Worm (Caenorhabditis elegans): ENCODE results near the gene sri-18.

ce11 chrV:10247673-10248239 is 12.6 kb downstream of the sri-18 start:
- TF ChIP-seq lir-3 (tag; optimal IDR thresholded peaks at IDR 0.05), result no peak
- TF ChIP-seq madf-5 (GFP tag; IDR thresholded peaks at IDR 0.05), result no peak
- TF ChIP-seq fkh-10 (GFP tag; optimal IDR thresholded peaks at IDR 0.05), result no peak
- TF ChIP-seq nhr-11 (tag; optimal IDR thresholded peaks at IDR 0.05), result no peak
- no peak for TF ChIP-seq mxl-3 (GFP tag; optimal IDR thresholded peaks at IDR 0.05)
- no peak for TF ChIP-seq ZK546.5 (tag; optimal IDR thresholded peaks at IDR 0.05)
- no peak for TF ChIP-seq lin-39 (tag; optimal IDR thresholded peaks at IDR 0.05)
- no peak for TF ChIP-seq ceh-82 (tag; optimal IDR thresholded peaks at IDR 0.05)
- no peak for TF ChIP-seq skn-1 (tag; optimal IDR thresholded peaks at IDR 0.05)
- TF ChIP-seq egl-27 (tag; optimal IDR thresholded peaks at IDR 0.05), result no peak
- no peak for TF ChIP-seq mdl-1 (tag; optimal IDR thresholded peaks at IDR 0.05)
- no peak for TF ChIP-seq hlh-11 (tag; optimal IDR thresholded peaks at IDR 0.05)
- TF ChIP-seq dpl-1 (GFP tag; optimal IDR thresholded peaks at IDR 0.05), result no peak

All from whole organism, L4 larva.